Worm (Caenorhabditis elegans) whole organism, L4 larva: ENCODE results near the gene tsr-1.

Experiments
- D1046.2 ChIP-seq: fragments of 200-800 bp; sonication (Bioruptor generic); IDR thresholded peaks from 2 replicates; pipeline ENCODE4 v1.3.6; 2022; ENCODE audit warnings: missing genetic modification characterization, missing compliant biosample characterization
- F26F4.8 ChIP-seq: fragments of 200-800 bp; sonication (Bioruptor generic); conservative IDR thresholded peaks from 2 replicates; pipeline ENCODE4 v1.3.6; 2022; ENCODE audit warnings: missing genetic modification characterization, missing compliant biosample characterization
- F37D6.2 ChIP-seq: sonication (generic microtip); optimal IDR thresholded peaks from 2 replicates; lab custom pipeline; 2016; ENCODE audit warnings: mild to moderate bottlenecking, missing genetic modification characterization, missing compliant biosample characterization
- F44E2.7 ChIP-seq: fragments of 200-800 bp; sonication (Bioruptor generic); IDR thresholded peaks from 2 replicates; pipeline ENCODE4 v2.1.2; 2022; ENCODE audit warnings: missing genetic modification characterization, missing compliant biosample characterization
- Y75B8A.6 ChIP-seq: fragments of 200-800 bp; sonication (Bioruptor generic); IDR thresholded peaks from 2 replicates; pipeline ENCODE4 v1.3.6; 2022; ENCODE audit warnings: missing genetic modification reagents, missing genetic modification characterization, missing compliant biosample characterization
- aha-1 ChIP-seq: fragments of 150-350 bp; peaks from one replicate; lab custom pipeline; 2014; ENCODE audit warnings: missing biosample characterization, missing genetic modification characterization
- arid-1 ChIP-seq: fragments of 200-800 bp; sonication (Bioruptor generic); conservative IDR thresholded peaks from 2 replicates; pipeline ENCODE4 v1.3.6; 2022; ENCODE audit warnings: missing genetic modification reagents, missing genetic modification characterization, missing compliant biosample characterization
- ceh-20 ChIP-seq: fragments of 200-800 bp; sonication (Bioruptor generic); IDR thresholded peaks from 2 replicates; pipeline ENCODE4 v1.3.6; 2022; ENCODE audit warnings: missing genetic modification reagents, missing genetic modification characterization, missing compliant biosample characterization
- ceh-28 ChIP-seq: fragments of 150-350 bp; optimal IDR thresholded peaks from 2 replicates; lab custom pipeline; 2014; ENCODE audit warnings: missing biosample characterization, missing genetic modification reagents, missing genetic modification characterization
- ceh-82 ChIP-seq: sonication (generic microtip); optimal IDR thresholded peaks from 2 replicates; lab custom pipeline; 2017; ENCODE audit warnings: missing biosample characterization, missing genetic modification characterization
- daf-12 ChIP-seq: fragments of 150-350 bp; optimal IDR thresholded peaks from 2 replicates; lab custom pipeline; 2014; ENCODE audit warnings: missing biosample characterization, missing genetic modification reagents, missing genetic modification characterization
- dpl-1 ChIP-seq: fragments of 150-350 bp; optimal IDR thresholded peaks from 2 replicates; lab custom pipeline; 2014; ENCODE audit warnings: missing biosample characterization, missing genetic modification reagents, missing genetic modification characterization
- egl-27 ChIP-seq: sonication (generic microtip); optimal IDR thresholded peaks from 3 replicates; lab custom pipeline; 2017; ENCODE audit warnings: missing biosample characterization, missing genetic modification reagents, missing genetic modification characterization
- egl-43 ChIP-seq: fragments of 200-800 bp; sonication (Bioruptor generic); IDR thresholded peaks from 2 replicates; pipeline ENCODE4 v1.3.6; 2022; ENCODE audit warnings: missing genetic modification reagents, missing genetic modification characterization, missing compliant biosample characterization
- fkh-10 ChIP-seq: fragments of 150-350 bp; optimal IDR thresholded peaks from 2 replicates; lab custom pipeline; 2014; ENCODE audit warnings: missing biosample characterization, missing genetic modification reagents, missing genetic modification characterization
- gei-8 ChIP-seq: fragments of 200-800 bp; sonication (Bioruptor generic); optimal IDR thresholded peaks from 2 replicates; lab custom pipeline; 2018; ENCODE audit warnings: mild to moderate bottlenecking, missing genetic modification characterization, missing compliant biosample characterization
- hlh-11 ChIP-seq: fragments of 200-800 bp; sonication (Bioruptor generic); optimal IDR thresholded peaks from 2 replicates; lab custom pipeline; 2018; ENCODE audit warnings: mild to moderate bottlenecking, missing genetic modification characterization, missing compliant biosample characterization
- lin-13 ChIP-seq: fragments of 150-350 bp; optimal IDR thresholded peaks from 2 replicates; lab custom pipeline; 2014; ENCODE audit warnings: missing biosample characterization, missing genetic modification reagents, missing genetic modification characterization
- lin-29 ChIP-seq: fragments of 200-800 bp; sonication (Bioruptor generic); IDR thresholded peaks from 2 replicates; pipeline ENCODE4 v1.3.6; 2022; ENCODE audit warnings: missing genetic modification reagents, missing genetic modification characterization, missing compliant biosample characterization
- lin-38 ChIP-seq: fragments of 200-800 bp; sonication (Bioruptor generic); IDR thresholded peaks from 2 replicates; pipeline ENCODE4 v1.3.6; 2022; ENCODE audit warnings: missing genetic modification reagents, missing genetic modification characterization, missing compliant biosample characterization
- lsy-2 ChIP-seq, 2 experiments: fragments of 150-350 bp in 1 of 2; sonication (generic microtip) in 1 of 2; optimal IDR thresholded peaks; 2 replicates each; lab custom pipeline; 2014 to 2017; ENCODE audit warnings: missing biosample characterization in 2 of 2, missing genetic modification characterization in 2 of 2
- mdl-1 ChIP-seq, 2 experiments: fragments of 150-350 bp in 1 of 2; sonication (generic microtip) in 1 of 2; optimal IDR thresholded peaks; 2 replicates each; lab custom pipeline; 2014 to 2017; ENCODE audit warnings: missing biosample characterization in 2 of 2, missing genetic modification characterization in 2 of 2
- nhr-10 ChIP-seq: fragments of 150-350 bp; optimal IDR thresholded peaks from 2 replicates; lab custom pipeline; 2014; ENCODE audit warnings: missing biosample characterization, missing genetic modification characterization
- nhr-102 ChIP-seq: sonication (generic microtip); optimal IDR thresholded peaks from 2 replicates; lab custom pipeline; 2016; ENCODE audit warnings: mild to moderate bottlenecking, missing genetic modification characterization, moderate library complexity, missing compliant biosample characterization
- nhr-11 ChIP-seq: fragments of 150-350 bp; optimal IDR thresholded peaks from 2 replicates; lab custom pipeline; 2014; ENCODE audit warnings: missing biosample characterization, missing genetic modification characterization
- nhr-25 ChIP-seq: sonication (generic microtip); optimal IDR thresholded peaks from 2 replicates; lab custom pipeline; 2017; ENCODE audit warnings: missing genetic modification characterization, mild to moderate bottlenecking, missing compliant biosample characterization, antibody characterized with exemption, moderate library complexity, borderline replicate concordance; ENCODE audit not compliant: insufficient read depth
- nhr-41 ChIP-seq: fragments of 200-800 bp; sonication (Bioruptor generic); IDR thresholded peaks from 2 replicates; pipeline ENCODE4 v1.3.6; 2022; ENCODE audit warnings: missing genetic modification reagents, missing genetic modification characterization, missing compliant biosample characterization
- nhr-42 ChIP-seq: fragments of 200-800 bp; sonication (Bioruptor generic); IDR thresholded peaks from 2 replicates; pipeline ENCODE4 v1.3.6; 2022; ENCODE audit warnings: missing genetic modification characterization, missing compliant biosample characterization
- pqm-1 ChIP-seq: sonication (generic microtip); optimal IDR thresholded peaks from 2 replicates; lab custom pipeline; 2017; ENCODE audit warnings: missing biosample characterization, missing genetic modification characterization
- rbr-2 ChIP-seq: sonication (generic microtip); optimal IDR thresholded peaks from 2 replicates; lab custom pipeline; 2016; ENCODE audit warnings: missing genotype, missing genetic modification characterization, missing compliant biosample characterization
- set-16 ChIP-seq: fragments of 200-800 bp; sonication (Bioruptor generic); IDR thresholded peaks from 2 replicates; pipeline ENCODE4 v1.3.6; 2022; ENCODE audit warnings: missing genetic modification reagents, missing genetic modification characterization, missing compliant biosample characterization
- snpc-1.2 ChIP-seq: fragments of 200-800 bp; sonication (Bioruptor generic); IDR thresholded peaks from 2 replicates; pipeline ENCODE4 v1.3.6; 2022; ENCODE audit warnings: missing genetic modification reagents, missing genetic modification characterization, missing compliant biosample characterization
- tra-1 ChIP-seq: fragments of 200-800 bp; sonication (Bioruptor generic); IDR thresholded peaks from 2 replicates; pipeline ENCODE4 v1.3.6; 2022; ENCODE audit warnings: missing genetic modification reagents, missing genetic modification characterization, missing compliant biosample characterization
- unc-130 ChIP-seq: sonication (generic microtip); optimal IDR thresholded peaks from 2 replicates; lab custom pipeline; 2016; ENCODE audit warnings: missing genetic modification reagents, missing genetic modification characterization, missing compliant biosample characterization
- unc-62 ChIP-seq, 3 experiments: fragments of 150-350 bp in 1 of 3; sonication (generic microtip); optimal IDR thresholded peaks in 2 of 3; peaks in 1 of 3; 1 replicate in 1 of 3; 2 replicates in 2 of 3; lab custom pipeline; 2014 to 2017; ENCODE audit warnings: missing biosample characterization in 3 of 3, missing genetic modification characterization in 3 of 3, missing genetic modification reagents in 3 of 3, missing genotype in 1 of 3
- zfp-3 ChIP-seq: fragments of 200-800 bp; sonication (Bioruptor generic); conservative IDR thresholded peaks from 2 replicates; pipeline ENCODE4 v1.3.6; 2022; ENCODE audit warnings: missing genetic modification reagents, missing genetic modification characterization, missing compliant biosample characterization
- ztf-11 ChIP-seq: fragments of 150-350 bp; optimal IDR thresholded peaks from 2 replicates; lab custom pipeline; 2014; ENCODE audit warnings: missing biosample characterization, missing genetic modification characterization

The tsr-1 gene

DNA sequence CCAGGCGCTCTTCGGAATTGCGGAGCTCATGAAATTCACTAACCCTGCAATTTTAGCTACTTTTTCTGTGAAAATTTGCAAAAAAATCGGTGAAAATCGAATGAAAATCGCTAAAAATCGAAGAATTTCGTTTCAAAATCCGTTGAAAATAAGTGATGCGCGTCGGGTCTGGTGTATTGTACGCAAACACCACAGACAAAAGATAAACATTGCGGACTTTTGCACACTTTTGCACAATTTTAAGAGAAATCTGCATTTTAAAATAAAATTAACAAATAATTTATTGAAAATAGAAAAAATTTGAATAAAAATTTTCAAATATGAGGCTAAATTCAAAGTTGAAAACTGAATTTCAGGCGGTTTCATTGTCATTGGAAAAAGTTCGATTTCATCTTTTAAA is 5.9 kb upstream of the tsr-1 start, which contains the start of gene F53G2.12:
F53G2.12 (minus strand) TSS at position 44 of the 400 bp plus-strand sequence.
- no peak for TF ChIP-seq D1046.2
- TF ChIP-seq hlh-11, result no peak
- TF ChIP-seq Y75B8A.6 (GFP tag; lab: Robert Waterston, UW), result no peak
- peak; percentile 45 for TF ChIP-seq lin-38 (GFP tag; lab: Robert Waterston, UW)
- TF ChIP-seq nhr-42 (GFP tag; lab: Robert Waterston, UW), result no peak
- TF ChIP-seq dpl-1 (GFP tag; lab: Kevin White, UChicago), result peak; percentile 30
- TF ChIP-seq unc-130 (GFP tag; lab: Kevin White, UChicago), result peak; percentile 10
- no peak for TF ChIP-seq egl-43 (GFP tag; lab: Robert Waterston, UW)

DNA sequence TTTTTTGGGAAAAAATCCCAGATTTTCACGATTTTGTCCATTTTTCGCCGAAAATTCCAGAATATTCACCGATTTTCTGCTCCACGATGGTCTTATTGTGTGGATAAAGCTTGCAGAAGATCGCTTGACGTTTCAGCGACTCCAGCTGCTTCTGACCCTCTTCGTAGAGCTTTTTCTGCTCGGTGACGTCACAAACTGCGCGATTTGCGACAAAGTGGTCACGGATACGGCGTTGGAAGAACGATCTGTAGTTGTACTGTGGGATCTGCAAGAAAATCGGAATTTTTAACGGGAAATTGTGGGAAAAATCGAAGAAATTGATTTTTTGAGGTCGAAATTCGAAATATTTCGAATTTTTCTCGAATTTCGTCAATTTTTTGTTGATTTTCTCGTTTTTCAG is 5.4 kb upstream of the tsr-1 start, which contains the start of gene mnat-1:
mnat-1 (minus strand) TSS at position 101 of the 400 bp plus-strand sequence.
- TF ChIP-seq ceh-20 (GFP tag; lab: Robert Waterston, UW) (no peak), nhr-102 (tag; lab: Kevin White, UChicago) (no peak), unc-130 (GFP tag; lab: Kevin White, UChicago) (no peak), F37D6.2 (tag; lab: Kevin White, UChicago) (no peak), tra-1 (no peak)

ce11 chrII:2468885-2469284 is 4.3 kb downstream of the tsr-1 start:
- TF ChIP-seq egl-27 (tag; lab: Kevin White, UChicago), result no peak
- peak; percentile 83 for TF ChIP-seq ceh-28 (tag; lab: Kevin White, UChicago)
- TF ChIP-seq aha-1 (tag; lab: Kevin White, UChicago), result peak; percentile 87

DNA sequence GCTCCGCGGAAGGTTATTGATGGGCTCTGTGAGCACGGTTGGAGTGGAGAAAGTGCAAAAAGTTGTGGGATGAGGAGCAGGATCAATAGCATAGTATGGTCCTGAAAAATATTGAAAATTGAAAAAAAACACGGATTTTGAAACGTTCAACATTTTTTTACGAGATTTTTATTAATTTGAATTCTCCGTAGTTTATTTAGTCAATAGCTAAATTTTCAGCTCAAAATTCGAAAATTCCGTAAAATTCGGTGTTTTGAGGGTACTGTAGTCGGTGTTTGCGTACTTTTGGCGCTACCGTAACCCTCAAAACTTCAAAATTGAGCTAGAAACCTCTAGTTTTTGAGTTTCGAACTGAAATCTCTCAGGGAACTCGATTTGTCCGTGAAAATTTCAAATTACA is 14.3 kb downstream of the tsr-1 start, which contains the start of gene pqn-42:
pqn-42 (minus strand) TSS at position 101 of the 400 bp plus-strand sequence.
- TF ChIP-seq arid-1 (GFP tag; lab: Robert Waterston, UW) (no peak), zfp-3 (GFP tag; lab: Robert Waterston, UW) (no peak), daf-12 (tag; lab: Kevin White, UChicago) (no peak), mdl-1 (tag; optimal IDR thresholded peaks at IDR 0.05; lab: Kevin White, UChicago) (no peak)

- TF ChIP-seq ztf-11 (tag; lab: Kevin White, UChicago) (no peak), set-16 (GFP tag; lab: Robert Waterston, UW) (peak; percentile 87)
These were observed 16.2 kb downstream of the tsr-1 start for ce11 chrII:2456973-2457372.

- TF ChIP-seq snpc-1.2 (GFP tag; lab: Robert Waterston, UW) (no peak), lin-13 (GFP tag; lab: Kevin White, UChicago) (peak; percentile 56), fkh-10 (GFP tag; lab: Kevin White, UChicago) (no peak), ceh-82 (tag; lab: Kevin White, UChicago) (no peak), lin-29 (GFP tag; lab: Robert Waterston, UW) (no peak), lsy-2 (tag; optimal IDR thresholded peaks at IDR 0.05; lab: Kevin White, UChicago) (peak in 1 of 2 experiments; percentile 61), ceh-20 (GFP tag; lab: Robert Waterston, UW) (no peak), aha-1 (tag; lab: Kevin White, UChicago) (peak; percentile 86)
These were observed 17.1 kb downstream of the tsr-1 start for ce11 chrII:2455931-2456576.

ce11 chrII:2454822-2455221 is 18.3 kb downstream of the tsr-1 start:
- no peak for TF ChIP-seq gei-8 (GFP tag; lab: Kevin White, UChicago)
- no peak for TF ChIP-seq unc-62 (GFP tag; optimal IDR thresholded peaks at IDR 0.05 in 1 of 2; lab: Kevin White, UChicago)
- no peak for TF ChIP-seq unc-62 (tag; optimal IDR thresholded peaks at IDR 0.05; lab: Kevin White, UChicago)
- peak; percentile 47; the same call in 1 of the 2 replicates for TF ChIP-seq nhr-41 (GFP tag; lab: Robert Waterston, UW)
- no peak for TF ChIP-seq nhr-11
- TF ChIP-seq F26F4.8 (GFP tag; lab: Robert Waterston, UW), result no peak
- no peak for TF ChIP-seq rbr-2 (tag; lab: Kevin White, UChicago)
- peak; percentile 76 for TF ChIP-seq hlh-11
- no peak for TF ChIP-seq nhr-25 (tag; lab: Kevin White, UChicago)
- no peak for TF ChIP-seq arid-1 (GFP tag; lab: Robert Waterston, UW)
- no peak for TF ChIP-seq lin-13 (GFP tag; lab: Kevin White, UChicago)
- peak; percentile 72 for TF ChIP-seq pqm-1 (tag; lab: Kevin White, UChicago)
- no peak for TF ChIP-seq nhr-10 (tag; lab: Kevin White, UChicago)
- TF ChIP-seq mdl-1 (tag; optimal IDR thresholded peaks at IDR 0.05; lab: Kevin White, UChicago), result no peak
- 0 out of 2 replicates have a peak, but pooled peaks have one; percentile 20 for TF ChIP-seq F44E2.7
- TF ChIP-seq Y75B8A.6 (GFP tag; lab: Robert Waterston, UW), result no peak
- TF ChIP-seq nhr-102 (tag; lab: Kevin White, UChicago), result no peak
